Fruit fly (Drosophila melanogaster) whole organism, embryonic: ENCODE measurements around the gene Lsp1alpha.

ENCODE experiments used
- C15 ChIP-seq: fragments of 200-800 bp; sonication (Bioruptor generic); IDR thresholded peaks from 3 replicates; pipeline ENCODE4 v1.3.6; 2022; ENCODE audit warnings: missing biosample characterization, missing genetic modification characterization
- CG1024 ChIP-seq: fragments of 200-800 bp; sonication (Bioruptor generic); IDR thresholded peaks from 2 replicates; pipeline ENCODE4 v1.3.6; 2022; ENCODE audit warnings: missing biosample characterization, missing genetic modification characterization
- CG11093 ChIP-seq: fragments of 200-800 bp; sonication (Bioruptor generic); IDR thresholded peaks from 3 replicates; pipeline ENCODE4 v1.3.6; 2022; ENCODE audit warnings: missing biosample characterization, missing genetic modification characterization
- CG12104 ChIP-seq: fragments of 200-800 bp; sonication (Bioruptor generic); optimal IDR thresholded peaks from 3 replicates; lab custom pipeline; 2016; ENCODE audit warnings: missing biosample characterization, missing genetic modification characterization
- CG12219 ChIP-seq: fragments of 200-800 bp; sonication (Bioruptor generic); optimal IDR thresholded peaks from 3 replicates; lab custom pipeline; 2018; ENCODE audit warnings: missing biosample characterization, mild to moderate bottlenecking, missing genetic modification characterization
- CG13624 ChIP-seq: fragments of 200-800 bp; sonication (Bioruptor generic); optimal IDR thresholded peaks from 2 replicates; lab custom pipeline; 2016; ENCODE audit warnings: missing biosample characterization, missing genetic modification characterization
- CG13775 ChIP-seq: fragments of 200-800 bp; sonication (Bioruptor generic); optimal IDR thresholded peaks from 3 replicates; lab custom pipeline; 2017; ENCODE audit warnings: missing biosample characterization, mild to moderate bottlenecking, missing genetic modification characterization
- CG15601 ChIP-seq: fragments of 200-800 bp; sonication (Bioruptor generic); optimal IDR thresholded peaks from 3 replicates; lab custom pipeline; 2019; ENCODE audit warnings: missing biosample characterization, mild to moderate bottlenecking, missing genetic modification characterization, moderate library complexity
- CG15696 ChIP-seq: fragments of 200-800 bp; sonication (Bioruptor generic); optimal IDR thresholded peaks from 2 replicates; lab custom pipeline; 2019; ENCODE audit warnings: missing biosample characterization, mild to moderate bottlenecking, missing genetic modification characterization, moderate library complexity
- CG17186 ChIP-seq: fragments of 200-800 bp; sonication (Bioruptor generic); optimal IDR thresholded peaks from 3 replicates; lab custom pipeline; 2017; ENCODE audit warnings: missing biosample characterization, missing genetic modification reagents, missing genetic modification characterization
- CG2889 ChIP-seq: fragments of 200-800 bp; sonication (Bioruptor generic); IDR thresholded peaks from 3 replicates; pipeline ENCODE4 v1.3.6; 2022; ENCODE audit warnings: missing biosample characterization, missing genetic modification characterization
- CG4328 ChIP-seq: fragments of 200-800 bp; sonication (Bioruptor generic); optimal IDR thresholded peaks from 3 replicates; lab custom pipeline; 2017; ENCODE audit warnings: missing biosample characterization, missing genetic modification reagents, missing genetic modification characterization
- CG4854 ChIP-seq: fragments of 200-800 bp; sonication (Bioruptor generic); optimal IDR thresholded peaks from 2 replicates; lab custom pipeline; 2016; ENCODE audit warnings: missing biosample characterization, missing genetic modification characterization, inconsistent platforms
- Camta ChIP-seq: fragments of 200-800 bp; sonication (Bioruptor generic); optimal IDR thresholded peaks from 2 replicates; lab custom pipeline; 2016; ENCODE audit warnings: missing biosample characterization, missing genetic modification characterization
- D19A ChIP-seq: fragments of 200-800 bp; optimal IDR thresholded peaks from 3 replicates; lab custom pipeline; 2019; ENCODE audit warnings: missing biosample characterization, mild to moderate bottlenecking, missing genetic modification characterization, moderate library complexity
- E2f1 ChIP-seq: fragments of 200-800 bp; sonication (Bioruptor generic); IDR thresholded peaks from 2 replicates; pipeline ENCODE4 v1.3.6; 2022; ENCODE audit warnings: missing biosample characterization, missing genetic modification characterization
- Eip74EF ChIP-seq, 2 experiments: fragments of 200-800 bp in 1 of 2; fragments of >200 bp in 1 of 2; sonication (Bioruptor generic) in 1 of 2; optimal IDR thresholded peaks; 2 replicates each; lab custom pipeline; 2017 to 2019; ENCODE audit warnings: missing biosample characterization in 2 of 2, missing genetic modification characterization in 2 of 2, mild to moderate bottlenecking in 1 of 2, moderate library complexity in 1 of 2
- Ets65A ChIP-seq: fragments of 200-800 bp; sonication (Bioruptor generic); peaks from one replicate; lab custom pipeline; 2016; ENCODE audit warnings: missing biosample characterization, missing genetic modification characterization
- HLH3B ChIP-seq: fragments of 200-800 bp; sonication (Bioruptor generic); IDR thresholded peaks from 2 replicates; pipeline ENCODE4 v1.3.6; 2022; ENCODE audit warnings: missing biosample characterization, missing genetic modification characterization
- Lim3 ChIP-seq: fragments of 200-800 bp; sonication (Bioruptor generic); IDR thresholded peaks from 2 replicates; pipeline ENCODE4 v1.3.6; 2022; ENCODE audit warnings: missing biosample characterization, missing genetic modification characterization
- MESR4 ChIP-seq: fragments of 200-800 bp; sonication (Bioruptor generic); optimal IDR thresholded peaks from 2 replicates; lab custom pipeline; 2018; ENCODE audit warnings: missing biosample characterization, mild to moderate bottlenecking, missing genetic modification characterization, moderate library complexity
- Max ChIP-seq: fragments of 200-800 bp; sonication (Bioruptor generic); optimal IDR thresholded peaks from 2 replicates; lab custom pipeline; 2016; ENCODE audit warnings: missing biosample characterization, mild to moderate bottlenecking, missing genetic modification characterization
- NC2β ChIP-seq: fragments of 200-800 bp; sonication (Bioruptor generic); optimal IDR thresholded peaks from 2 replicates; lab custom pipeline; 2016; ENCODE audit warnings: missing biosample characterization, missing genetic modification characterization
- Rfx ChIP-seq: fragments of 200-800 bp; sonication (Bioruptor generic); IDR thresholded peaks from 2 replicates; pipeline ENCODE4 v1.3.6; 2022; ENCODE audit warnings: missing biosample characterization, missing genetic modification characterization
- Spps ChIP-seq: fragments of 200-800 bp; sonication (Bioruptor generic); optimal IDR thresholded peaks from 2 replicates; lab custom pipeline; 2018; ENCODE audit warnings: missing biosample characterization, mild to moderate bottlenecking, missing genetic modification characterization
- Ssrp ChIP-seq: fragments of 200-800 bp; sonication (Bioruptor generic); optimal IDR thresholded peaks from 2 replicates; lab custom pipeline; 2018; ENCODE audit warnings: missing biosample characterization, mild to moderate bottlenecking, missing genetic modification characterization, moderate library complexity
- Stat92E ChIP-seq, 3 experiments: fragments of >200 bp in 2 of 3; fragments of 200-800 bp in 1 of 3; sonication (Bioruptor generic) in 1 of 3; optimal IDR thresholded peaks; 2 replicates each; lab custom pipeline; 2017 to 2019; ENCODE audit warnings: missing biosample characterization in 3 of 3, missing genetic modification characterization in 3 of 3, mild to moderate bottlenecking in 1 of 3, moderate library complexity in 1 of 3
- Tbp ChIP-seq: fragments of >200 bp; optimal IDR thresholded peaks from 2 replicates; lab custom pipeline; 2018; ENCODE audit warnings: missing biosample characterization, missing genetic modification characterization
- Xrp1 ChIP-seq: fragments of 200-800 bp; sonication (Bioruptor generic); IDR thresholded peaks from 2 replicates; pipeline ENCODE4 v1.3.6; 2022; ENCODE audit warnings: missing biosample characterization, missing genetic modification characterization
- ato ChIP-seq: fragments of 200-800 bp; sonication (Bioruptor generic); IDR thresholded peaks from 2 replicates; pipeline ENCODE4 v1.3.6; 2022; ENCODE audit warnings: missing biosample characterization, missing genetic modification characterization; ENCODE audit not compliant: partially characterized antibody
- caup ChIP-seq: fragments of 200-800 bp; sonication (Bioruptor generic); optimal IDR thresholded peaks from 3 replicates; lab custom pipeline; 2017; ENCODE audit warnings: missing biosample characterization, mild to moderate bottlenecking, missing genetic modification characterization, moderate library complexity; ENCODE audit not compliant: severe bottlenecking
- corto ChIP-seq: fragments of 200-800 bp; sonication (Bioruptor generic); optimal IDR thresholded peaks from 2 replicates; lab custom pipeline; 2016; ENCODE audit warnings: missing biosample characterization, mild to moderate bottlenecking, missing genetic modification characterization, moderate library complexity
- dati ChIP-seq: fragments of 200-800 bp; sonication (Bioruptor generic); IDR thresholded peaks from 2 replicates; pipeline ENCODE4 v1.3.6; 2022; ENCODE audit warnings: missing biosample characterization, missing genetic modification characterization
- en ChIP-seq: fragments of 200-800 bp; sonication (Bioruptor generic); optimal IDR thresholded peaks from 2 replicates; lab custom pipeline; 2016; ENCODE audit warnings: missing biosample characterization, missing genetic modification characterization
- fd102C ChIP-seq: fragments of 200-800 bp; sonication (Bioruptor generic); optimal IDR thresholded peaks from 2 replicates; lab custom pipeline; 2018; ENCODE audit warnings: missing biosample characterization, mild to moderate bottlenecking, missing genetic modification characterization, moderate library complexity
- fd64A ChIP-seq: fragments of 200-800 bp; sonication (Bioruptor generic); optimal IDR thresholded peaks from 3 replicates; lab custom pipeline; 2018; ENCODE audit warnings: missing biosample characterization, mild to moderate bottlenecking, missing genetic modification characterization
- gce ChIP-seq: fragments of 200-800 bp; sonication (Bioruptor generic); IDR thresholded peaks from 3 replicates; pipeline ENCODE4 v1.3.6; 2022; ENCODE audit warnings: missing biosample characterization, missing genetic modification characterization
- gt ChIP-seq: fragments of 200-800 bp; sonication (Bioruptor generic); IDR thresholded peaks from 2 replicates; pipeline ENCODE4 v1.3.6; 2022; ENCODE audit warnings: missing biosample characterization, missing genetic modification characterization
- nerfin-1 ChIP-seq: fragments of 200-800 bp; sonication (Bioruptor generic); optimal IDR thresholded peaks from 3 replicates; lab custom pipeline; 2019; ENCODE audit warnings: missing biosample characterization, mild to moderate bottlenecking, missing genetic modification characterization, moderate library complexity
- p53 ChIP-seq: fragments of 200-800 bp; sonication (Bioruptor generic); optimal IDR thresholded peaks from 2 replicates; lab custom pipeline; 2016; ENCODE audit warnings: missing biosample characterization, missing genetic modification characterization
- pb ChIP-seq: fragments of 200-800 bp; sonication (Bioruptor generic); optimal IDR thresholded peaks from 3 replicates; lab custom pipeline; 2016; ENCODE audit warnings: missing biosample characterization, missing genetic modification characterization
- phol ChIP-seq: fragments of 200-800 bp; sonication (Bioruptor generic); optimal IDR thresholded peaks from 3 replicates; lab custom pipeline; 2018; ENCODE audit warnings: missing biosample characterization, mild to moderate bottlenecking, missing genetic modification characterization, moderate library complexity
- pnt ChIP-seq: fragments of 200-800 bp; sonication (Bioruptor generic); optimal IDR thresholded peaks from 3 replicates; lab custom pipeline; 2016; ENCODE audit warnings: missing biosample characterization, missing genetic modification characterization
- pzg ChIP-seq: fragments of 200-800 bp; sonication (Bioruptor generic); optimal IDR thresholded peaks from 3 replicates; lab custom pipeline; 2018; ENCODE audit warnings: missing biosample characterization, mild to moderate bottlenecking, missing genetic modification characterization, moderate library complexity
- sens ChIP-seq: fragments of 200-800 bp; sonication (Bioruptor generic); peaks from one replicate; lab custom pipeline; 2016; ENCODE audit warnings: missing biosample characterization, missing genetic modification characterization
- shn ChIP-seq: fragments of 200-800 bp; sonication (Bioruptor generic); optimal IDR thresholded peaks from 3 replicates; lab custom pipeline; 2016; ENCODE audit warnings: missing biosample characterization, missing genetic modification characterization
- slbo ChIP-seq: fragments of 200-800 bp; sonication (Bioruptor generic); IDR thresholded peaks from 2 replicates; pipeline ENCODE4 v1.3.6; 2022; ENCODE audit warnings: missing biosample characterization, missing genetic modification characterization
- slp2 ChIP-seq: fragments of 200-800 bp; sonication (Bioruptor generic); optimal IDR thresholded peaks from 2 replicates; lab custom pipeline; 2016; ENCODE audit warnings: missing biosample characterization, missing genetic modification characterization
- twi ChIP-seq: fragments of 200-800 bp; optimal IDR thresholded peaks from 2 replicates; lab custom pipeline; 2019; ENCODE audit warnings: missing biosample characterization, mild to moderate bottlenecking, missing genetic modification characterization, moderate library complexity
- wor ChIP-seq: fragments of 200-800 bp; sonication (Bioruptor generic); IDR thresholded peaks from 2 replicates; pipeline ENCODE4 v1.3.6; 2022; ENCODE audit warnings: missing biosample characterization, missing genetic modification characterization
- zen2 ChIP-seq: fragments of 200-800 bp; sonication (Bioruptor generic); IDR thresholded peaks from 3 replicates; pipeline ENCODE4 v1.3.6; 2022; ENCODE audit warnings: missing biosample characterization, missing genetic modification characterization; ENCODE audit not compliant: partially characterized antibody

The Lsp1alpha gene

DNA sequence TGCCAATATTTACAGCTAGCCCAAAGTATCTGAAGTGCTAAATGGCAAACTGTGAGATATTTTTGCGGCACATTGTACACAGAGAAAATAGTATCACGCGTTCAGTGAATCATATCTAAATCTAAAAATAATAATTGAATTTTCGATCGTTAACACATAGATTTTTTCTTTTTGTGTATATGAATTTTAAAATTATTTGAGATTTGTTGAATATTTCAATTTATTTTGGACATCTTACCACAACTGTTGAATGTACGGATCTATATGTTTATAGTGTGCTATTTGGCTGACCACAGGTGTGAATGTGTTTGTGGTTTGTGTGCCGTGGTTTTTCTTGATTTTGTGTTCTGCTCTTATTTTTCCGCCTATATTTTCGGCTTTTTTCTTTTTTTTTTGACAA is 20.3 kb upstream of the Lsp1alpha start (continued):
- TF ChIP-seq Eip74EF (GFP tag; optimal IDR thresholded peaks at IDR 0.05; lab: Kevin White, UChicago) (no peak), CG1024 (GFP tag; lab: Robert Waterston, UW) (no peak), CG15696 (no peak), slbo (peak; percentile 82), CG2889 (GFP tag; lab: Robert Waterston, UW) (0 out of 3 replicates have a peak, but pooled peaks have one; percentile 33), E2f1 (GFP tag; lab: Robert Waterston, UW) (0 out of 2 replicates have a peak, but pooled peaks have one; percentile 8), dati (no peak), ato (GFP tag; lab: Robert Waterston, UW) (no peak), nerfin-1 (no peak), Lim3 (GFP tag; lab: Robert Waterston, UW) (no peak), shn (GFP tag; lab: Kevin White, UChicago) (peak; percentile 26), MESR4 (GFP tag; lab: Kevin White, UChicago) (no peak), slp2 (GFP tag; lab: Kevin White, UChicago) (peak; percentile 23), en (GFP tag; lab: Kevin White, UChicago) (peak; percentile 32), corto (no peak), CG13775 (GFP tag; lab: Kevin White, UChicago) (peak; percentile 64), CG15601 (no peak), fd64A (GFP tag; lab: Kevin White, UChicago) (no peak), Tbp (GFP tag; lab: Kevin White, UChicago) (no peak), HLH3B (GFP tag; lab: Robert Waterston, UW) (peak; percentile 46), pnt (GFP tag; lab: Kevin White, UChicago) (no peak), D19A (peak; percentile 10), C15 (GFP tag; lab: Robert Waterston, UW) (0 out of 3 replicates have a peak, but pooled peaks have one; percentile 8), CG17186 (no peak), sens (peak; percentile 68), Spps (tag; lab: Kevin White, UChicago) (no peak), pzg (GFP tag; lab: Kevin White, UChicago) (no peak), Stat92E (GFP tag; optimal IDR thresholded peaks at IDR 0.05; lab: Kevin White, UChicago) (no peak), twi (tag; lab: Kevin White, UChicago) (no peak), Camta (GFP tag; lab: Kevin White, UChicago) (peak; percentile 11), p53 (GFP tag; lab: Kevin White, UChicago) (no peak), CG11093 (GFP tag; lab: Robert Waterston, UW) (no peak), phol (tag; lab: Kevin White, UChicago) (peak; percentile 61), caup (GFP tag; lab: Kevin White, UChicago) (peak; percentile 19), pb (GFP tag; lab: Kevin White, UChicago) (peak; percentile 7), fd102C (GFP tag; lab: Kevin White, UChicago) (no peak), wor (GFP tag; lab: Robert Waterston, UW) (0 out of 2 replicates have a peak, but pooled peaks have one; percentile 22), gt (GFP tag; lab: Robert Waterston, UW) (no peak), Ssrp (tag; lab: Kevin White, UChicago) (peak; percentile 34), Max (GFP tag; lab: Kevin White, UChicago) (peak; percentile 43), CG12219 (GFP tag; lab: Kevin White, UChicago) (no peak), CG4854 (GFP tag; lab: Kevin White, UChicago) (peak; percentile 6), CG13624 (GFP tag; lab: Kevin White, UChicago) (no peak), zen2 (no peak), CG12104 (GFP tag; lab: Kevin White, UChicago) (peak; percentile 25), Ets65A (peak; percentile 80), NC2β (no peak), CG4328 (GFP tag; lab: Kevin White, UChicago) (no peak), Xrp1 (GFP tag; lab: Robert Waterston, UW) (peak; percentile 51), Rfx (GFP tag; lab: Robert Waterston, UW) (peak; percentile 74), gce (GFP tag; lab: Robert Waterston, UW) (peak; percentile 37; the same call in 1 of the 3 replicates)
